Worm (Caenorhabditis elegans) whole organism, L3 larva: Measurements from ENCODE around the gene Y50E8A.1.
A peak's percentile ranks its signal among the peaks of the same experiment; 100 is the strongest.

Source experiments
- R02D3.7 ChIP-seq: fragments of 150-350 bp; optimal IDR thresholded peaks from 2 replicates; lab custom pipeline; 2014; ENCODE audit warnings: missing biosample characterization, missing genetic modification characterization
- ceh-82 ChIP-seq: fragments of 150-350 bp; optimal IDR thresholded peaks from 2 replicates; lab custom pipeline; 2014; ENCODE audit warnings: missing biosample characterization, missing genetic modification characterization
- ceh-9 ChIP-seq: sonication (generic microtip); optimal IDR thresholded peaks from 2 replicates; lab custom pipeline; 2018; ENCODE audit warnings: missing biosample characterization, missing genetic modification characterization
- egl-5 ChIP-seq: fragments of 150-350 bp; optimal IDR thresholded peaks from 2 replicates; lab custom pipeline; 2017; ENCODE audit warnings: missing biosample characterization, missing genetic modification reagents, missing genetic modification characterization, inconsistent platforms
- fos-1 ChIP-seq: fragments of 150-350 bp; optimal IDR thresholded peaks from 2 replicates; lab custom pipeline; 2014; ENCODE audit warnings: missing biosample characterization, missing genetic modification characterization
- skn-1 ChIP-seq: fragments of 150-350 bp; optimal IDR thresholded peaks from 2 replicates; lab custom pipeline; 2014; ENCODE audit warnings: missing biosample characterization, missing genetic modification characterization
- unc-62 ChIP-seq: fragments of 150-350 bp; sonication (generic microtip); optimal IDR thresholded peaks from 4 replicates; lab custom pipeline; 2014; ENCODE audit warnings: missing biosample characterization, missing genetic modification reagents, missing genetic modification characterization
- zag-1 ChIP-seq: fragments of 150-350 bp; optimal IDR thresholded peaks from 2 replicates; lab custom pipeline; 2014; ENCODE audit warnings: missing biosample characterization, missing genetic modification characterization

The Y50E8A.1 gene

DNA sequence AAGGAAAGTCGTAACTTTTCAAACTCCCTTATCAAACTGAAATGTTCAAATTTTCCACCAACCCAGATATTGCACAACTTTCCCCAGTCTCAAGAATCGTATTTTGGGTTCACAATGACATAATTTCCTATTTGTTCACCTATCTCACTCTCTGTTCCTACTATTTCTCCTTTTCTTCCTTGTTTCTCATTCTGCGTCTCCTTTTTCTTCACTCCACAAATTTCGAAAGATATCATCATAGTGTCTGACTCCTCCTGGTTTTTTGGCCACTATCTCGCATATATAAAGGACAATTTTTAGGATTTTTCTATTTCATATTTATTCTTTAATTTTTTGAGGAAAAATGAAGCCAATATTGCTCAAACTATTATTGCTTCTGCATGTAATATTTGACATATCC is 46.4 kb downstream of the Y50E8A.1 start, which contains the start of gene haf-7 (continued):
- TF ChIP-seq egl-5 (tag; lab: Kevin White, UChicago) (no peak), unc-62 (GFP tag; lab: Kevin White, UChicago) (no peak), ceh-82 (tag; lab: Kevin White, UChicago) (no peak), ceh-9 (tag; lab: Kevin White, UChicago) (no peak), zag-1 (tag; lab: Kevin White, UChicago) (no peak), skn-1 (tag; lab: Kevin White, UChicago) (peak; percentile 15), R02D3.7 (tag; lab: Kevin White, UChicago) (no peak), fos-1 (no peak)
- TF ChIP-seq, all 47 proteins: peak for 7
